Worm (Caenorhabditis elegans) whole organism, late embryonic: ENCODE measurements around the gene ZK355.8.

Experiments
- ceh-14 ChIP-seq: sonication (generic microtip); optimal IDR thresholded peaks from 2 replicates; lab custom pipeline; 2016; ENCODE audit warnings: missing genotype, missing genetic modification characterization, missing compliant biosample characterization
- fkh-6 ChIP-seq: sonication (generic microtip); optimal IDR thresholded peaks from 2 replicates; lab custom pipeline; 2016; ENCODE audit warnings: missing genetic modification characterization, missing compliant biosample characterization
- hlh-15 ChIP-seq: sonication (generic microtip); optimal IDR thresholded peaks from 2 replicates; lab custom pipeline; 2016; ENCODE audit warnings: missing genetic modification characterization, missing compliant biosample characterization
- pqm-1 ChIP-seq: sonication (generic microtip); optimal IDR thresholded peaks from 2 replicates; lab custom pipeline; 2016; ENCODE audit warnings: missing genetic modification characterization, missing compliant biosample characterization
- pros-1 ChIP-seq: fragments of 150-350 bp; optimal IDR thresholded peaks from 2 replicates; lab custom pipeline; 2014; ENCODE audit warnings: missing biosample characterization, missing genetic modification reagents, missing genetic modification characterization
- tbx-2 ChIP-seq: sonication (generic microtip); optimal IDR thresholded peaks from 2 replicates; lab custom pipeline; 2016; ENCODE audit warnings: missing genetic modification characterization, missing compliant biosample characterization
- tbx-7 ChIP-seq: sonication (generic microtip); optimal IDR thresholded peaks from 2 replicates; lab custom pipeline; 2016; ENCODE audit warnings: missing genotype, missing genetic modification characterization, missing compliant biosample characterization
- unc-55 ChIP-seq: sonication (generic microtip); optimal IDR thresholded peaks from 2 replicates; lab custom pipeline; 2017; ENCODE audit warnings: missing biosample characterization, missing genetic modification reagents, missing genetic modification characterization
- unc-86 ChIP-seq: sonication (generic microtip); optimal IDR thresholded peaks from 2 replicates; lab custom pipeline; 2016; ENCODE audit warnings: missing genetic modification characterization, missing compliant biosample characterization

DNA sequence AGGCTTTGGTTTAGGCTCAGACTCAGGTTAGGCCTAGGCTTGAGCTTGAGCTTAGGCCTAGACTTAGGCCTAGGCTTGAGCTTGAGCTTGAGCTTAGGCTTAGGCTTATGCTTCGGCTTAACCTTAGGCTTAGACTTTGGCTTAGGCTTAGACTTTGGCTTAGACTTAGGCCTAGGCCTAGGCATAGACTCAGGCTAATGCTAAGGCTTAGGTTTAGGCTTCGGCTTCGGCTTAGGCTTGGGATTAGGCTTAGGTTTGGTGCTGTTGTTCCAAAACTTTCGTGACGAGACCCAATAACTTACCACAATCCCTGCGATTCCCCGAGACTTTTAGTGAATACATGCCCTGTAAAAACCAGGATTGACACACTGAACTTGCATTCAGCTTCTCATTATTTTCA lies 12.1 kb downstream of the ZK355.8 start:
- TF ChIP-seq unc-55 (GFP tag; lab: Kevin White, UChicago) (no peak), fkh-6 (tag; lab: Kevin White, UChicago) (no peak), hlh-15 (tag; lab: Kevin White, UChicago) (no peak), ceh-14 (tag; lab: Kevin White, UChicago) (no peak), tbx-7 (tag; lab: Kevin White, UChicago) (no peak), pros-1 (tag; lab: Kevin White, UChicago) (no peak), unc-86 (tag; lab: Kevin White, UChicago) (no peak), tbx-2 (tag; lab: Kevin White, UChicago) (no peak), pqm-1 (no peak)
